Worm (Caenorhabditis elegans) whole organism, L1 larva: Measurements from ENCODE around the gene osm-10.

Experiments used
- C04F5.9 ChIP-seq: sonication (generic microtip); optimal IDR thresholded peaks from 2 replicates; lab custom pipeline; 2016; ENCODE audit warnings: missing genetic modification characterization, missing compliant biosample characterization
- C16A3.4 ChIP-seq: fragments of 150-350 bp; optimal IDR thresholded peaks from 2 replicates; lab custom pipeline; 2014; ENCODE audit warnings: missing biosample characterization, missing genetic modification characterization
- F16B12.6 ChIP-seq: fragments of 150-350 bp; optimal IDR thresholded peaks from 2 replicates; lab custom pipeline; 2014; ENCODE audit warnings: missing biosample characterization, missing genetic modification characterization
- ceh-82 ChIP-seq, 3 experiments: fragments of 150-350 bp in 1 of 3; sonication (generic microtip) in 2 of 3; optimal IDR thresholded peaks; 2 replicates each; lab custom pipeline; 2014 to 2017; ENCODE audit warnings: missing biosample characterization in 3 of 3, missing genetic modification characterization in 3 of 3
- ceh-88 ChIP-seq: fragments of 200-800 bp; sonication (Bioruptor generic); IDR thresholded peaks from 2 replicates; pipeline ENCODE4 v1.3.6; 2022; ENCODE audit warnings: missing genetic modification characterization, missing compliant biosample characterization
- ceh-90 ChIP-seq: sonication (generic microtip); optimal IDR thresholded peaks from 2 replicates; lab custom pipeline; 2016; ENCODE audit warnings: missing genetic modification characterization, missing compliant biosample characterization
- egl-13 ChIP-seq: sonication (generic microtip); optimal IDR thresholded peaks from 2 replicates; lab custom pipeline; 2016; ENCODE audit warnings: missing genotype, missing genetic modification reagents, missing genetic modification characterization, missing compliant biosample characterization
- egl-27 ChIP-seq, 2 experiments: fragments of 150-350 bp in 1 of 2; sonication (generic microtip); optimal IDR thresholded peaks; 3 replicates each; lab custom pipeline; 2017 to 2018; ENCODE audit warnings: missing biosample characterization in 2 of 2, missing genetic modification characterization in 2 of 2, missing genetic modification reagents in 2 of 2
- fkh-10 ChIP-seq: sonication (generic microtip); optimal IDR thresholded peaks from 2 replicates; lab custom pipeline; 2017; ENCODE audit warnings: missing biosample characterization, missing genetic modification reagents, missing genetic modification characterization
- fos-1 ChIP-seq: fragments of 150-350 bp; optimal IDR thresholded peaks from 2 replicates; lab custom pipeline; 2014; ENCODE audit warnings: missing biosample characterization, missing genetic modification characterization
- hlh-17 ChIP-seq: fragments of 200-800 bp; sonication (Bioruptor generic); optimal IDR thresholded peaks from 2 replicates; lab custom pipeline; 2018; ENCODE audit warnings: missing genetic modification characterization, mild to moderate bottlenecking, missing compliant biosample characterization, moderate library complexity, borderline replicate concordance
- hlh-4 ChIP-seq: sonication (generic microtip); optimal IDR thresholded peaks from 2 replicates; lab custom pipeline; 2016; ENCODE audit warnings: mild to moderate bottlenecking, missing genetic modification characterization, missing compliant biosample characterization
- isw-1 ChIP-seq: fragments of 200-800 bp; sonication (Bioruptor generic); IDR thresholded peaks from 2 replicates; pipeline ENCODE4 v1.3.6; 2022; ENCODE audit warnings: missing genetic modification characterization, missing compliant biosample characterization
- lin-35 ChIP-seq, 2 experiments: fragments of 150-350 bp; optimal IDR thresholded peaks; 2 replicates each; lab custom pipeline; 2014; ENCODE audit warnings: missing biosample characterization in 2 of 2, missing genetic modification characterization in 2 of 2, missing genetic modification reagents in 2 of 2
- lsy-2 ChIP-seq, 2 experiments: fragments of 150-350 bp; optimal IDR thresholded peaks; 2 replicates each; lab custom pipeline; 2014; ENCODE audit warnings: missing biosample characterization in 2 of 2, missing genetic modification characterization in 2 of 2
- mdl-1 ChIP-seq, 2 experiments: fragments of 150-350 bp; optimal IDR thresholded peaks; 2 replicates each; lab custom pipeline; 2014 to 2017; ENCODE audit warnings: missing biosample characterization in 2 of 2, missing genetic modification characterization in 2 of 2, inconsistent platforms in 1 of 2
- nhr-11 ChIP-seq: fragments of 150-350 bp; optimal IDR thresholded peaks from 2 replicates; lab custom pipeline; 2014; ENCODE audit warnings: missing biosample characterization, missing genetic modification characterization
- nhr-19 ChIP-seq: fragments of 200-800 bp; sonication (Bioruptor generic); conservative IDR thresholded peaks from 2 replicates; pipeline ENCODE4 v1.3.6; 2022; ENCODE audit warnings: missing genetic modification characterization, missing compliant biosample characterization
- nhr-237 ChIP-seq: fragments of 150-350 bp; optimal IDR thresholded peaks from 2 replicates; lab custom pipeline; 2014; ENCODE audit warnings: missing biosample characterization, missing genetic modification characterization
- nhr-47 ChIP-seq: sonication (generic microtip); optimal IDR thresholded peaks from 2 replicates; lab custom pipeline; 2016; ENCODE audit warnings: mild to moderate bottlenecking, missing genetic modification characterization, moderate library complexity, missing compliant biosample characterization
- nhr-71 ChIP-seq: sonication (generic microtip); optimal IDR thresholded peaks from 2 replicates; lab custom pipeline; 2016; ENCODE audit warnings: mild to moderate bottlenecking, missing genetic modification characterization, moderate library complexity, missing compliant biosample characterization
- nhr-85 ChIP-seq: sonication (generic microtip); peaks from one replicate; lab custom pipeline; 2016; ENCODE audit warnings: missing genetic modification characterization, inconsistent platforms, missing compliant biosample characterization
- nhr-90 ChIP-seq: sonication (generic microtip); optimal IDR thresholded peaks from 2 replicates; lab custom pipeline; 2016; ENCODE audit warnings: mild to moderate bottlenecking, missing genetic modification characterization, missing compliant biosample characterization; ENCODE audit not compliant: poor library complexity
- pag-3 ChIP-seq: sonication (generic microtip); optimal IDR thresholded peaks from 2 replicates; lab custom pipeline; 2017; ENCODE audit warnings: missing genetic modification characterization, mild to moderate bottlenecking, missing compliant biosample characterization, antibody characterized with exemption, borderline replicate concordance; ENCODE audit not compliant: insufficient read depth
- pax-3 ChIP-seq: fragments of 200-800 bp; sonication (Bioruptor generic); optimal IDR thresholded peaks from 2 replicates; lab custom pipeline; 2018; ENCODE audit warnings: mild to moderate bottlenecking, missing genetic modification characterization, moderate library complexity, missing compliant biosample characterization
- pqm-1 ChIP-seq: sonication (generic microtip); optimal IDR thresholded peaks from 3 replicates; lab custom pipeline; 2017; ENCODE audit warnings: missing biosample characterization, missing genetic modification characterization
- snpc-4 ChIP-seq: fragments of 150-350 bp; optimal IDR thresholded peaks from 2 replicates; lab custom pipeline; 2014; ENCODE audit warnings: missing biosample characterization, missing genetic modification characterization
- sox-4 ChIP-seq: sonication (generic microtip); optimal IDR thresholded peaks from 2 replicates; lab custom pipeline; 2016; ENCODE audit warnings: missing genetic modification characterization, missing compliant biosample characterization
- sup-37 ChIP-seq: fragments of 200-800 bp; sonication (Bioruptor generic); optimal IDR thresholded peaks from 2 replicates; lab custom pipeline; 2018; ENCODE audit warnings: mild to moderate bottlenecking, missing genetic modification characterization, missing compliant biosample characterization
- swsn-7 ChIP-seq: sonication (generic microtip); optimal IDR thresholded peaks from 2 replicates; lab custom pipeline; 2016; ENCODE audit warnings: missing genetic modification characterization, missing compliant biosample characterization
- unc-30 ChIP-seq: sonication (generic microtip); optimal IDR thresholded peaks from 2 replicates; lab custom pipeline; 2017; ENCODE audit warnings: missing biosample characterization, missing genetic modification characterization
- unc-62 ChIP-seq: fragments of 150-350 bp; optimal IDR thresholded peaks from 2 replicates; lab custom pipeline; 2014; ENCODE audit warnings: missing biosample characterization, missing genetic modification reagents, missing genetic modification characterization
- unc-86 ChIP-seq: sonication (generic microtip); optimal IDR thresholded peaks from 2 replicates; lab custom pipeline; 2016; ENCODE audit warnings: missing genetic modification characterization, missing compliant biosample characterization
- unc-98 ChIP-seq: fragments of 200-800 bp; sonication (Bioruptor generic); IDR thresholded peaks from 2 replicates; pipeline ENCODE4 v1.3.6; 2022; ENCODE audit warnings: missing genetic modification characterization, missing compliant biosample characterization
- zag-1 ChIP-seq: fragments of 150-350 bp; optimal IDR thresholded peaks from 2 replicates; lab custom pipeline; 2014; ENCODE audit warnings: missing biosample characterization, missing genetic modification characterization
- ztf-4 ChIP-seq: fragments of 150-350 bp; optimal IDR thresholded peaks from 2 replicates; lab custom pipeline; 2014; ENCODE audit warnings: missing biosample characterization, missing genetic modification characterization

The osm-10 gene

DNA sequence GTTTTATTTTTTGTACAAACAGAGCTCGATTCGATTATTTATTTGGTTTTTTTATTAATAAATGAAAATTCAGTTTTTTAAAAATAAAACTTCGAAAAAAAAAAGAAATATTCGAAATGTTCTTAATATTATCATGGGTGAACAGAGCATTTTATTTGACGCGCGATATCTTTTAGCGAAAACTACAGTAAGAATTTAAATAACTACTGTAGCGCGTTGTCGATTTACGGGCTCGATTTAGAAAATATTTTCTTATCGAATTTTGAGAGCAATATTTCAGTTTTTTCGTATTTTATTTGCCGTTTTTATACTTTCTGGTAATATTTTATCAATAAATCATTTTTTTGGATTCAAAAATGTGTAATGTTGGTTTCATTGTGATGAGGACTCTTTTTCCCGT lies 22.0 kb upstream of the osm-10 start:
- peak; percentile 17 for TF ChIP-seq nhr-71 (tag; lab: Kevin White, UChicago)
- no peak for TF ChIP-seq hlh-4 (tag; lab: Kevin White, UChicago)
- TF ChIP-seq, all 84 proteins: peak for 1

- TF ChIP-seq sup-37 (GFP tag; lab: Kevin White, UChicago) (no peak), F16B12.6 (no peak), ztf-4 (no peak), nhr-11 (no peak), ceh-90 (tag; lab: Kevin White, UChicago) (no peak), ceh-82 (tag; optimal IDR thresholded peaks at IDR 0.05; lab: Kevin White, UChicago) (no peak), zag-1 (tag; lab: Kevin White, UChicago) (no peak), C16A3.4 (tag; lab: Kevin White, UChicago) (no peak), mdl-1 (tag; optimal IDR thresholded peaks at IDR 0.05; lab: Kevin White, UChicago) (no peak), pag-3 (tag; lab: Kevin White, UChicago) (no peak), nhr-19 (GFP tag; lab: Robert Waterston, UW) (no peak), isw-1 (GFP tag; lab: Robert Waterston, UW) (no peak), egl-13 (tag; lab: Kevin White, UChicago) (no peak), lin-35 (GFP tag; optimal IDR thresholded peaks at IDR 0.05; lab: Kevin White, UChicago) (no peak), fos-1 (tag; lab: Kevin White, UChicago) (no peak), nhr-237 (tag; lab: Kevin White, UChicago) (no peak), sox-4 (no peak)
Measured at ce11 chrIII:7223029-7223428, 20.1 kb upstream of the osm-10 start, which contains the start of gene der-2. TSS of gene der-2 (minus strand) at chrIII:7223129.

DNA sequence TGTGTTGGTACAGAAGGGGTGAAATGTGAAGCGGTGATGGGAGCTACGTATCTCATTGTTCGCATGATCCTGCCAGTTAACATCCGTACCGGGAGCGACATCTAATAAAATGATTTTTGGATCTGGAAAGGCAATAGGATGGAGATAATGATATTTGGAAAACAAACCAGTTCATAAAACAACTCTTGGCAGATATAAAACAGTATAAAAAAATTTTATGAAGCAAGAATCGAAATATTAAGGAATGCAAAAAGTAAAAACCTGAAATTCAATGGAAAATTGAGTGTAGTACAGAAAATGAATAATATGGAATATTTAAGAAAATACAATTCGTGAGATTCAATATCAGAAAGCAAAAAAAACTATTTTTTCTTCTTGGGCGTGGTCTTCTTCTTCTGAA lies 16.5 kb upstream of the osm-10 start, which contains the start of gene hsp-75:
Gene hsp-75, minus strand, starts transcription at position 101 of the 400 bp plus-strand sequence.
- TF ChIP-seq ceh-88 (GFP tag; lab: Robert Waterston, UW) (no peak), pax-3 (tag; lab: Kevin White, UChicago) (no peak), C04F5.9 (tag; lab: Kevin White, UChicago) (no peak)

ce11 chrIII:7229687-7230086 lies 13.4 kb upstream of the osm-10 start, which contains the start of gene R151.8:
TSS of gene R151.8 (minus strand) at chrIII:7229787.
- TF ChIP-seq nhr-85 (peak; percentile 13), snpc-4 (no peak)

DNA sequence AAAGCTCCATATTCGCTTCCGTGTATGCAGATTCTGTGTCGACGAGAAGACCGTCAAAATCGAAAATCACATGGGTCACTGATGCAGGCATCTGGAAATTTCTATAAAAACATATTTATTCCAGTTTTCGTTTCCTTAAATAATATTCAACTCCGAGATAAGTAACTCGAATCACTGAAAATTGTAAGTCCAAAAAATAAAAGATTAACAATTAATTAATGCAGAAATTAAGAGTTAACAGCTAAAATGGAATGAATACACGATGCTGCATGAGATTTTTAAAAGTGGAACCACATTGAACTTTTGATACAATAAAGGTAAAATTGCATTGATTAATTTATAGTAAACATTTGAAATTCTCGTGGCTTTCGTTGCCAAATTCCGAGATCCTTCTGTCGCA lies 12.2 kb upstream of the osm-10 start, which contains the start of gene R151.10:
Gene R151.10, minus strand, starts transcription at position 101 of the 400 bp plus-strand sequence.
- no peak for TF ChIP-seq ceh-90 (tag; lab: Kevin White, UChicago)

DNA sequence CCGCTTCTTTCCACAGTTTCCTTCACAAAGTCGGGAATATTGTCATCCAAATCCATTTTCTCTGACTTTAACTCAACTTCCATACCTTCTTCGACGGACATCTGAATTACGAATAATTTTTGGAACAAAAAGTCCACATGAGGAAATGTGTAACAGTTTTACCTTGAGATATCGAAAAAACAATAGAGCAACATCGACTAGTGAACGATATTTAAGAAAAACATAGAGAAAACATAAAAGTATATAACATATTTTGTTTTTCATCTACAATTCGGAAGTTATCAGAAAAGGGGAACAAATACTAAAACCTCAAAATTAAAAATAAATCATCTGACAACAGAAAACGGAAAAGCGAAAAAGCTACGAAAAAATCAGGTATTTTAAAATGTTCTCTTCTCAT lies 10.3 kb upstream of the osm-10 start, which contains the start of gene adr-2:
Gene adr-2, minus strand, starts transcription at position 101 of the 400 bp plus-strand sequence.
- no peak for TF ChIP-seq unc-98 (GFP tag; lab: Robert Waterston, UW)
- no peak for TF ChIP-seq pax-3 (tag; lab: Kevin White, UChicago)
- TF ChIP-seq ceh-82 (tag; optimal IDR thresholded peaks at IDR 0.05; lab: Kevin White, UChicago), result no peak
- no peak for TF ChIP-seq egl-27 (tag; optimal IDR thresholded peaks at IDR 0.05; lab: Kevin White, UChicago)
- TF ChIP-seq hlh-4 (tag; lab: Kevin White, UChicago), result no peak
- no peak for TF ChIP-seq nhr-47
- no peak for TF ChIP-seq fkh-10
- TF ChIP-seq lsy-2 (tag; optimal IDR thresholded peaks at IDR 0.05; lab: Kevin White, UChicago), result no peak
- no peak for TF ChIP-seq unc-62 (GFP tag; lab: Kevin White, UChicago)
- no peak for TF ChIP-seq unc-86 (tag; lab: Kevin White, UChicago)
- TF ChIP-seq nhr-71 (tag; lab: Kevin White, UChicago), result no peak
- no peak for TF ChIP-seq swsn-7 (tag; lab: Kevin White, UChicago)
- no peak for TF ChIP-seq ceh-90 (tag; lab: Kevin White, UChicago)
- no peak for TF ChIP-seq hlh-17 (GFP tag; lab: Kevin White, UChicago)
- TF ChIP-seq nhr-90 (tag; lab: Kevin White, UChicago), result no peak
- no peak for TF ChIP-seq unc-30 (tag; lab: Kevin White, UChicago)
- no peak for TF ChIP-seq pqm-1
